Worm (Caenorhabditis elegans) whole organism, mixed stage, embryonic: ENCODE results near the gene asns-2.

Experiments
- blmp-1 ChIP-seq: fragments of 150-350 bp; optimal IDR thresholded peaks from 2 replicates; lab custom pipeline; 2014; ENCODE audit warnings: missing biosample characterization, missing genetic modification characterization
- lin-13 ChIP-seq: fragments of 150-350 bp; optimal IDR thresholded peaks from 2 replicates; lab custom pipeline; 2014; ENCODE audit warnings: missing biosample characterization, missing genetic modification characterization
- nhr-12 ChIP-seq: fragments of 150-350 bp; optimal IDR thresholded peaks from 2 replicates; lab custom pipeline; 2014; ENCODE audit warnings: missing biosample characterization, missing genetic modification characterization
- nhr-237 ChIP-seq: fragments of 150-350 bp; optimal IDR thresholded peaks from 2 replicates; lab custom pipeline; 2014; ENCODE audit warnings: missing biosample characterization, missing genetic modification characterization
- nhr-28 ChIP-seq: fragments of 150-350 bp; optimal IDR thresholded peaks from 2 replicates; lab custom pipeline; 2014; ENCODE audit warnings: missing biosample characterization, missing genetic modification characterization
- nhr-76 ChIP-seq: sonication (generic microtip); optimal IDR thresholded peaks from 2 replicates; lab custom pipeline; 2017; ENCODE audit warnings: missing biosample characterization, missing genetic modification characterization
- snpc-4 ChIP-seq: fragments of 150-350 bp; optimal IDR thresholded peaks from 2 replicates; lab custom pipeline; 2014; ENCODE audit warnings: missing biosample characterization, missing genetic modification characterization
- sptf-1 ChIP-seq: sonication (generic microtip); optimal IDR thresholded peaks from 2 replicates; lab custom pipeline; 2017; ENCODE audit warnings: mild to moderate bottlenecking, missing genetic modification characterization, moderate library complexity, missing compliant biosample characterization
- unc-39 ChIP-seq: fragments of 150-350 bp; optimal IDR thresholded peaks from 2 replicates; lab custom pipeline; 2014; ENCODE audit warnings: missing biosample characterization, missing genetic modification characterization
- unc-62 ChIP-seq: fragments of 150-350 bp; optimal IDR thresholded peaks from 2 replicates; lab custom pipeline; 2014; ENCODE audit warnings: missing biosample characterization, missing genetic modification reagents, missing genetic modification characterization

DNA sequence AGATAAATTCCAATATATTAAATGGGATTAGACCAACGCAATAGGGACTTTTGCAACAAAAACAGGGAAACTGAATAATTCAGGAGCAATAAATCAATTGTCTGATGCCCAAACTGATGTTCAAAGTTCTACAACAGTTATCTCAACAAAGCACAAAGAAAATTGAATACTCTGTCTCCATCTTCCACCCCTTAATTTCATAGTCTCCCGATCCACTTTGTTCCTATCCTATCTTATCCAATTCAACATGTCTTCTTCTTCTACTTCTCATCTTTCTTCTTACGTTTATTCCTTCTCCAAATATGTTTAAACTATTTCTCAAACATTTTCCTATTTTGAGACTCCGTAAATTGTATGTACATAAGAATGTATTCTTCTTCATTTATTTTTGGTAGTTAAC, 19.6 kb upstream of the asns-2 start:
- TF ChIP-seq nhr-28 (tag; lab: Kevin White, UChicago) (no peak), unc-39 (tag; lab: Kevin White, UChicago) (no peak), sptf-1 (tag; lab: Kevin White, UChicago) (no peak), blmp-1 (tag; lab: Kevin White, UChicago) (no peak), nhr-237 (tag; lab: Kevin White, UChicago) (no peak), lin-13 (tag; lab: Kevin White, UChicago) (no peak), snpc-4 (tag; lab: Kevin White, UChicago) (no peak), nhr-76 (tag; lab: Kevin White, UChicago) (no peak), nhr-12 (tag; lab: Kevin White, UChicago) (no peak), unc-62 (GFP tag; lab: Kevin White, UChicago) (no peak)
